Worm (Caenorhabditis elegans) whole organism, L1 larva: Measurements from ENCODE around the gene Y102F5A.1.

Experiments used
- C04F5.9 ChIP-seq: sonication (generic microtip); optimal IDR thresholded peaks from 2 replicates; lab custom pipeline; 2016; ENCODE audit warnings: missing genetic modification characterization, missing compliant biosample characterization
- Y116A8C.19 ChIP-seq: sonication (generic microtip); optimal IDR thresholded peaks from 2 replicates; lab custom pipeline; 2016; ENCODE audit warnings: missing compliant biosample characterization, missing genetic modification characterization, borderline replicate concordance
- alr-1 ChIP-seq: fragments of 200-800 bp; sonication (Bioruptor generic); optimal IDR thresholded peaks from 2 replicates; lab custom pipeline; 2018; ENCODE audit warnings: borderline replicate concordance, mild to moderate bottlenecking, missing genetic modification characterization, missing compliant biosample characterization
- aly-2 ChIP-seq: fragments of 150-350 bp; optimal IDR thresholded peaks from 2 replicates; lab custom pipeline; 2014; ENCODE audit warnings: missing biosample characterization, missing genetic modification characterization
- blmp-1 ChIP-seq: fragments of 150-350 bp; optimal IDR thresholded peaks from 2 replicates; lab custom pipeline; 2014; ENCODE audit warnings: missing biosample characterization, missing genetic modification characterization
- ceh-63 ChIP-seq: fragments of 200-800 bp; sonication (Bioruptor generic); optimal IDR thresholded peaks from 2 replicates; lab custom pipeline; 2018; ENCODE audit warnings: mild to moderate bottlenecking, missing genetic modification characterization, missing compliant biosample characterization
- ceh-8 ChIP-seq: fragments of 200-800 bp; sonication (Bioruptor generic); optimal IDR thresholded peaks from 2 replicates; lab custom pipeline; 2018; ENCODE audit warnings: mild to moderate bottlenecking, missing genetic modification characterization, moderate library complexity, missing compliant biosample characterization
- ceh-88 ChIP-seq: fragments of 200-800 bp; sonication (Bioruptor generic); IDR thresholded peaks from 2 replicates; pipeline ENCODE4 v1.3.6; 2022; ENCODE audit warnings: missing genetic modification characterization, missing compliant biosample characterization
- ces-1 ChIP-seq: fragments of 150-350 bp; optimal IDR thresholded peaks from 2 replicates; lab custom pipeline; 2014; ENCODE audit warnings: missing biosample characterization, missing genetic modification reagents, missing genetic modification characterization
- dsc-1 ChIP-seq: sonication (generic microtip); optimal IDR thresholded peaks from 2 replicates; lab custom pipeline; 2016; ENCODE audit warnings: mild to moderate bottlenecking, missing genetic modification characterization, missing compliant biosample characterization
- egl-27 ChIP-seq, 2 experiments: fragments of 150-350 bp in 1 of 2; sonication (generic microtip); optimal IDR thresholded peaks; 3 replicates each; lab custom pipeline; 2017 to 2018; ENCODE audit warnings: missing biosample characterization in 2 of 2, missing genetic modification characterization in 2 of 2, missing genetic modification reagents in 2 of 2
- elt-3 ChIP-seq, 6 experiments: fragments of 150-350 bp in 1 of 6; sonication (generic microtip); optimal IDR thresholded peaks; 2 replicates each; lab custom pipeline; 2017 to 2018; ENCODE audit warnings: missing biosample characterization in 6 of 6, missing genetic modification characterization in 6 of 6, inconsistent platforms in 1 of 6
- ets-5 ChIP-seq: fragments of 200-800 bp; sonication (Bioruptor generic); IDR thresholded peaks from 2 replicates; pipeline ENCODE4 v1.3.6; 2022; ENCODE audit warnings: missing genetic modification characterization, missing compliant biosample characterization
- fkh-10 ChIP-seq: sonication (generic microtip); optimal IDR thresholded peaks from 2 replicates; lab custom pipeline; 2017; ENCODE audit warnings: missing biosample characterization, missing genetic modification reagents, missing genetic modification characterization
- fkh-4 ChIP-seq: sonication (generic microtip); optimal IDR thresholded peaks from 2 replicates; lab custom pipeline; 2016; ENCODE audit warnings: missing compliant biosample characterization, missing genetic modification characterization, borderline replicate concordance
- grh-1 ChIP-seq: fragments of 200-800 bp; sonication (Bioruptor generic); IDR thresholded peaks from 2 replicates; pipeline ENCODE4 v1.3.6; 2022; ENCODE audit warnings: missing genetic modification reagents, missing genetic modification characterization, missing compliant biosample characterization
- hlh-17 ChIP-seq: fragments of 200-800 bp; sonication (Bioruptor generic); optimal IDR thresholded peaks from 2 replicates; lab custom pipeline; 2018; ENCODE audit warnings: missing genetic modification characterization, mild to moderate bottlenecking, missing compliant biosample characterization, moderate library complexity, borderline replicate concordance
- hlh-4 ChIP-seq: sonication (generic microtip); optimal IDR thresholded peaks from 2 replicates; lab custom pipeline; 2016; ENCODE audit warnings: mild to moderate bottlenecking, missing genetic modification characterization, missing compliant biosample characterization
- irx-1 ChIP-seq: sonication (generic microtip); optimal IDR thresholded peaks from 2 replicates; lab custom pipeline; 2016; ENCODE audit warnings: missing genetic modification characterization, missing compliant biosample characterization
- isw-1 ChIP-seq: fragments of 200-800 bp; sonication (Bioruptor generic); IDR thresholded peaks from 2 replicates; pipeline ENCODE4 v1.3.6; 2022; ENCODE audit warnings: missing genetic modification characterization, missing compliant biosample characterization
- lin-14 ChIP-seq: fragments of 200-800 bp; sonication (Bioruptor generic); optimal IDR thresholded peaks from 2 replicates; lab custom pipeline; 2018; ENCODE audit warnings: mild to moderate bottlenecking, missing genetic modification characterization, moderate library complexity, missing compliant biosample characterization
- lin-15B ChIP-seq: fragments of 150-350 bp; sonication (generic microtip); optimal IDR thresholded peaks from 3 replicates; lab custom pipeline; 2014; ENCODE audit warnings: missing biosample characterization, missing genetic modification characterization
- lin-35 ChIP-seq, 2 experiments: fragments of 150-350 bp; optimal IDR thresholded peaks; 2 replicates each; lab custom pipeline; 2014; ENCODE audit warnings: missing biosample characterization in 2 of 2, missing genetic modification characterization in 2 of 2, missing genetic modification reagents in 2 of 2
- lin-39 ChIP-seq: fragments of 150-350 bp; optimal IDR thresholded peaks from 2 replicates; lab custom pipeline; 2014; ENCODE audit warnings: missing biosample characterization, missing genetic modification reagents, missing genetic modification characterization
- mep-1 ChIP-seq: fragments of 150-350 bp; optimal IDR thresholded peaks from 2 replicates; lab custom pipeline; 2014; ENCODE audit warnings: missing biosample characterization, missing genetic modification characterization
- nhr-12 ChIP-seq: sonication (generic microtip); optimal IDR thresholded peaks from 2 replicates; lab custom pipeline; 2017; ENCODE audit warnings: missing biosample characterization, missing genetic modification characterization
- nhr-19 ChIP-seq: fragments of 200-800 bp; sonication (Bioruptor generic); conservative IDR thresholded peaks from 2 replicates; pipeline ENCODE4 v1.3.6; 2022; ENCODE audit warnings: missing genetic modification characterization, missing compliant biosample characterization
- nhr-20 ChIP-seq: sonication (generic microtip); optimal IDR thresholded peaks from 2 replicates; lab custom pipeline; 2016; ENCODE audit warnings: mild to moderate bottlenecking, missing genetic modification characterization, missing compliant biosample characterization
- nhr-47 ChIP-seq: sonication (generic microtip); optimal IDR thresholded peaks from 2 replicates; lab custom pipeline; 2016; ENCODE audit warnings: mild to moderate bottlenecking, missing genetic modification characterization, moderate library complexity, missing compliant biosample characterization
- nhr-71 ChIP-seq: sonication (generic microtip); optimal IDR thresholded peaks from 2 replicates; lab custom pipeline; 2016; ENCODE audit warnings: mild to moderate bottlenecking, missing genetic modification characterization, moderate library complexity, missing compliant biosample characterization
- nhr-76 ChIP-seq: sonication (generic microtip); optimal IDR thresholded peaks from 2 replicates; lab custom pipeline; 2017; ENCODE audit warnings: missing biosample characterization, missing genetic modification characterization
- nhr-84 ChIP-seq: sonication (generic microtip); optimal IDR thresholded peaks from 2 replicates; lab custom pipeline; 2017; ENCODE audit warnings: missing biosample characterization, missing genetic modification characterization
- pag-3 ChIP-seq: sonication (generic microtip); optimal IDR thresholded peaks from 2 replicates; lab custom pipeline; 2017; ENCODE audit warnings: missing genetic modification characterization, mild to moderate bottlenecking, missing compliant biosample characterization, antibody characterized with exemption, borderline replicate concordance; ENCODE audit not compliant: insufficient read depth
- pax-3 ChIP-seq: fragments of 200-800 bp; sonication (Bioruptor generic); optimal IDR thresholded peaks from 2 replicates; lab custom pipeline; 2018; ENCODE audit warnings: mild to moderate bottlenecking, missing genetic modification characterization, moderate library complexity, missing compliant biosample characterization
- rnt-1 ChIP-seq: sonication (generic microtip); optimal IDR thresholded peaks from 2 replicates; lab custom pipeline; 2016; ENCODE audit warnings: mild to moderate bottlenecking, missing genetic modification characterization, moderate library complexity, missing compliant biosample characterization
- skn-1 ChIP-seq: fragments of 150-350 bp; optimal IDR thresholded peaks from 2 replicates; lab custom pipeline; 2014; ENCODE audit warnings: missing biosample characterization, missing genetic modification characterization
- snpc-4 ChIP-seq: fragments of 150-350 bp; optimal IDR thresholded peaks from 2 replicates; lab custom pipeline; 2014; ENCODE audit warnings: missing biosample characterization, missing genetic modification characterization
- snu-23 ChIP-seq: sonication (generic microtip); optimal IDR thresholded peaks from 2 replicates; lab custom pipeline; 2016; ENCODE audit warnings: missing genetic modification characterization, missing compliant biosample characterization
- unc-130 ChIP-seq: fragments of 150-350 bp; optimal IDR thresholded peaks from 2 replicates; lab custom pipeline; 2017; ENCODE audit warnings: missing biosample characterization, missing genetic modification characterization, inconsistent platforms
- unc-30 ChIP-seq: sonication (generic microtip); optimal IDR thresholded peaks from 2 replicates; lab custom pipeline; 2017; ENCODE audit warnings: missing biosample characterization, missing genetic modification characterization
- unc-62 ChIP-seq: fragments of 150-350 bp; optimal IDR thresholded peaks from 2 replicates; lab custom pipeline; 2014; ENCODE audit warnings: missing biosample characterization, missing genetic modification reagents, missing genetic modification characterization
- unc-98 ChIP-seq: fragments of 200-800 bp; sonication (Bioruptor generic); IDR thresholded peaks from 2 replicates; pipeline ENCODE4 v1.3.6; 2022; ENCODE audit warnings: missing genetic modification characterization, missing compliant biosample characterization
- xbp-1 ChIP-seq: sonication (generic microtip); optimal IDR thresholded peaks from 2 replicates; lab custom pipeline; 2016; ENCODE audit warnings: missing genetic modification characterization, missing compliant biosample characterization
- zag-1 ChIP-seq: fragments of 150-350 bp; optimal IDR thresholded peaks from 2 replicates; lab custom pipeline; 2014; ENCODE audit warnings: missing biosample characterization, missing genetic modification characterization
- zip-4 ChIP-seq: fragments of 200-800 bp; sonication (Bioruptor generic); optimal IDR thresholded peaks from 2 replicates; lab custom pipeline; 2018; ENCODE audit warnings: mild to moderate bottlenecking, missing genetic modification characterization, moderate library complexity, missing compliant biosample characterization

Gene Y102F5A.1

DNA sequence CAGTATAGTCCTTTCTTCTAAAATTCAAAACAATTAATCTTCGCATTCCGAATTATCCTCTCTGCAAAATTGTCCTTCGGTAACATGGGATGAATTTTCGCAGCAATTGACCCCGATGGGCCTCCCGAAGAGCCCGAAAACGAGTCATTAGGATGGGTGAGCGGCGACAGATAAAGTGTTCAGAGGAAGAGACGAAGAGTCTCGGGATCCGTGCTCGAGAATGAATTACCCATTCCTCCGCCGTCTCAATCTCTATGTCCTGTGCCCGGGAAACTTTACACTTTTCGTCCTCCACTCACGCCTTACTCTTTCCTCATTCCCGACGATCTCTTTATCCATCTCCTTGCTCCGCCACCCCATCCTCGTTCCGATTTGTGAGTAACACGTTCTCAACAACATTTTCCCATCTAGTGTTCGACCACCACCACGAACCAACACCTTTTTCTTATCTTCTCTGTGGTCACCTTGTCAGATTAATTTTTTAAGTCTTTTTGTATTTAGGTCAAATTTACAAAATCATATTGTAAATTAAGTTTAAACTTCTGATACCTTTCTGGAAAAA is 37.1 kb upstream of the Y102F5A.1 start (continued):
- TF ChIP-seq unc-62 (GFP tag; lab: Kevin White, UChicago) (no peak), rnt-1 (tag; lab: Kevin White, UChicago) (peak; percentile 64), xbp-1 (tag; lab: Kevin White, UChicago) (no peak)

DNA sequence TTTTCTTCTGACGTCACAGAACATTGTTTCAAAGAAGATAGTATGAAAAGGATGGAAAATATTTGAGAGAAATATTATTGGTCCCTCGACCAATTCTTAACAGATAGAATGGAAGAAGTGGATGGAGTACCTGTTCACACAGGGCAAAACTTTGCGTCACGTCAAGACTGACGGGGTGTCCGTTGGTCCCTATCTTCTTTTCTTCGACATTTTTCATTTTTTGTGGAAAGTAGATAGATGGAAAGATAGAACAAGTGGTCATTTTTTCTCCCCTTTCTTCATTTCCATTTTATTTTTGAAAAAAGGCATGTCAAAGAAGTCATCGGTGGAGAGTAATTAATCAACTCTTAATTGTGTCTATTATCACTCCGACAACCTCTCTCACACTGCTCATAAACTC is 34.6 kb upstream of the Y102F5A.1 start:
- TF ChIP-seq ets-5 (no peak), unc-130 (tag; lab: Kevin White, UChicago) (peak; percentile 4), lin-39 (tag; lab: Kevin White, UChicago) (no peak), blmp-1 (tag; lab: Kevin White, UChicago) (no peak), egl-27 (tag; optimal IDR thresholded peaks at IDR 0.05; lab: Kevin White, UChicago) (no peak), ceh-8 (GFP tag; lab: Kevin White, UChicago) (no peak), grh-1 (GFP tag; lab: Robert Waterston, UW) (no peak), lin-15B (tag; lab: Kevin White, UChicago) (no peak), lin-35 (GFP tag; optimal IDR thresholded peaks at IDR 0.05; lab: Kevin White, UChicago) (no peak), irx-1 (tag; lab: Kevin White, UChicago) (no peak), fkh-4 (tag; lab: Kevin White, UChicago) (no peak), ceh-63 (GFP tag; lab: Kevin White, UChicago) (no peak), hlh-17 (no peak), lin-14 (GFP tag; lab: Kevin White, UChicago) (peak; percentile 75), ces-1 (GFP tag; lab: Kevin White, UChicago) (no peak), fkh-10 (GFP tag; lab: Kevin White, UChicago) (no peak), snpc-4 (tag; lab: Kevin White, UChicago) (no peak), nhr-19 (GFP tag; lab: Robert Waterston, UW) (no peak), nhr-71 (peak; percentile 66), alr-1 (tag; lab: Kevin White, UChicago) (no peak), unc-98 (no peak), dsc-1 (tag; lab: Kevin White, UChicago) (no peak), nhr-20 (no peak), snu-23 (GFP tag; lab: Kevin White, UChicago) (peak; percentile 1), zag-1 (tag; lab: Kevin White, UChicago) (no peak), isw-1 (GFP tag; lab: Robert Waterston, UW) (no peak), rnt-1 (tag; lab: Kevin White, UChicago) (peak; percentile 25), Y116A8C.19 (tag; lab: Kevin White, UChicago) (no peak), elt-3 (tag; optimal IDR thresholded peaks at IDR 0.05; lab: Kevin White, UChicago) (no peak), pax-3 (tag; lab: Kevin White, UChicago) (no peak), skn-1 (tag; lab: Kevin White, UChicago) (no peak)

DNA sequence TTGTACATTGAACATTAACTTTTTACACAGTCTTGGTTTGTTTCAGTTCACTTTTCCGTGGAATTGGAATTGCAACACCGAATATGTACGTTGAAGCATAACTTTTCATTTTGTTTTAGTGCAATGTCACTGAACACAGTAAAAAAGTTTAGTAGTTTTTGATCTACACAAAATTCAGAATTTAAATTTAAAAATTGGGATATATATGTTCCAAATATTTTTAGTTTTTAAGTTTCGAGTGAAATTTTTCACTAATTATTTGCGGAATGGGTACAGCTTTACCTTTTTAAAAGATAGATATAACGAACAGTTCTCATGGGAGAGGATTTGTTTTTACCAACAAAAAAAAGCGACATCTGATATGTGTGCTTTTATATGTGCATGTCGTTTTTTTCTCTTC is 32.7 kb upstream of the Y102F5A.1 start:
- TF ChIP-seq zip-4: no peak
- no peak for TF ChIP-seq hlh-4
- TF ChIP-seq unc-30 (tag; lab: Kevin White, UChicago): no peak
- no peak for TF ChIP-seq nhr-12 (tag; lab: Kevin White, UChicago)
- TF ChIP-seq snu-23 (GFP tag; lab: Kevin White, UChicago): no peak
- TF ChIP-seq mep-1 (tag; lab: Kevin White, UChicago): no peak
- no peak for TF ChIP-seq dsc-1 (tag; lab: Kevin White, UChicago)
- TF ChIP-seq nhr-19 (GFP tag; lab: Robert Waterston, UW): no peak
- no peak for TF ChIP-seq lin-39 (tag; lab: Kevin White, UChicago)
- TF ChIP-seq xbp-1 (tag; lab: Kevin White, UChicago): no peak
- no peak for TF ChIP-seq nhr-47
- no peak for TF ChIP-seq skn-1 (tag; lab: Kevin White, UChicago)
- TF ChIP-seq ceh-88 (GFP tag; lab: Robert Waterston, UW): no peak
- TF ChIP-seq aly-2 (tag; lab: Kevin White, UChicago): no peak
- TF ChIP-seq nhr-84 (tag; lab: Kevin White, UChicago): no peak
- no peak for TF ChIP-seq pag-3
- TF ChIP-seq C04F5.9 (tag; lab: Kevin White, UChicago): no peak
- TF ChIP-seq rnt-1 (tag; lab: Kevin White, UChicago): no peak
- TF ChIP-seq nhr-76 (tag; lab: Kevin White, UChicago): no peak
- TF ChIP-seq, all 84 proteins: peak for 0
